Worm (Caenorhabditis elegans): Measurements from ENCODE around the gene Y39B6A.10.

ce11 chrV:19153244-19153643, 19.8 kb upstream of the Y39B6A.10 start:
- TF ChIP-seq ceh-13 (GFP tag; optimal IDR thresholded peaks at IDR 0.05) (no peak), ama-1 (optimal IDR thresholded peaks at IDR 0.05) (no peak), hnd-1 (tag; optimal IDR thresholded peaks at IDR 0.05) (no peak), ceh-36 (tag; optimal IDR thresholded peaks at IDR 0.05) (no peak), flt-1 (GFP tag; IDR thresholded peaks at IDR 0.05) (no peak), F13C5.2 (tag; optimal IDR thresholded peaks at IDR 0.05) (no peak), B0310.2 (tag; optimal IDR thresholded peaks at IDR 0.05) (no peak), ets-7 (tag; optimal IDR thresholded peaks at IDR 0.05) (no peak), hmbx-1 (tag; optimal IDR thresholded peaks at IDR 0.05) (no peak), scrt-1 (GFP tag; IDR thresholded peaks at IDR 0.05) (no peak)

Data from whole organism, early embryonic.